Worm (Caenorhabditis elegans): ENCODE results near the gene C39B5.6.

C39B5.6 gene

DNA sequence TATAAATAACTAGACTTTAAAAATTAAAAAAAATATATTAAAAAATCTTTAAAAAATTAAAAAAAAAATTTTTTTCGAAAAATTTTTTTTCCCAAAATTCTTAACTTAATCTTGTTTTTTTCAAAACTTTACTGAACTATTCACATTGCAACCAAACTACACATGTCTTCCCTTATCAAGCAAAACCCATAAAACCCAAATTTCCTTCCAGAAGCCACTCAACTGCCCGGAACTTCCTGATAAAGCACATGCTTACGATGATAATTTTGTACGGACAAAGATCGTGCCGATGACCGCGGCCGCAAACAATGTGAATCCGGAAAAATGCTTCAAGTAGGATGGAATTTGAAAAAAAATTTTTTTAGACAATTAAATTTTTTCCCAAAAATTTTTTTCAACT lies 14.5 kb downstream of the C39B5.6 start:
- TF ChIP-seq unc-30 (tag; optimal IDR thresholded peaks at IDR 0.05) (no peak), fos-1 (tag; optimal IDR thresholded peaks at IDR 0.05) (no peak), elt-2 (tag; optimal IDR thresholded peaks at IDR 0.05) (peak; percentile 29), ces-1 (GFP tag; optimal IDR thresholded peaks at IDR 0.05) (no peak), tlp-1 (tag; optimal IDR thresholded peaks at IDR 0.05) (no peak), nhr-85 (tag) (peak; percentile 58), lin-35 (GFP tag; optimal IDR thresholded peaks at IDR 0.05) (no peak)

DNA sequence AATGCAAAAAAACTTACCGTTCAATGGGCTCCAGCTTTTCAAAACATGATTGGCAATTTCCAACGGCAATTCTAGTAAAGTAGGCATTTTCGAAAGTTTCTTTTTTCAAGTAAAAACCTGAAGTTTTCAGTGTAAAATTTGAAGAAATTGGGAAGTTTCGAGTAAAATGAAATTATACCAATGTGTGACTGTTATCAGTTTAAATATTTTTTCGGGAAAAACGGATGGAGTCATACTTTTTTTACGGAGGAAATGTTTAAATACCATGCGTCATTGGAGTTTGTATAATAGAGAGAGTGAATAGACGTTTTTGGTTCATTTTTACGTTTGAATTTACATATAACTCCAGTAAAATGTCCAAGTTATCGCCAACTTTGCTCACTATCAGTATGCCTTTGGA lies 21.6 kb downstream of the C39B5.6 start, which contains the start of gene fbxa-12:
TSS of gene fbxa-12 (plus strand) at position 301 of the 400 bp plus-strand sequence.
- TF ChIP-seq lin-14 (GFP tag; optimal IDR thresholded peaks at IDR 0.05) (no peak), nhr-77 (tag; optimal IDR thresholded peaks at IDR 0.05) (no peak), nhr-85 (tag) (no peak), nhr-12 (tag; optimal IDR thresholded peaks at IDR 0.05) (no peak), Y116A8C.19 (tag; optimal IDR thresholded peaks at IDR 0.05; ENCODE audit: borderline replicate concordance) (no peak), F16B12.6 (tag; optimal IDR thresholded peaks at IDR 0.05) (no peak), dsc-1 (tag; optimal IDR thresholded peaks at IDR 0.05) (no peak), rnt-1 (tag; optimal IDR thresholded peaks at IDR 0.05) (no peak), lin-39 (tag; optimal IDR thresholded peaks at IDR 0.05) (no peak), mdl-1 (tag; optimal IDR thresholded peaks at IDR 0.05) (no peak), snu-23 (GFP tag; optimal IDR thresholded peaks at IDR 0.05) (no peak), hpl-2 (GFP tag; optimal IDR thresholded peaks at IDR 0.05) (no peak), lir-3 (tag; optimal IDR thresholded peaks at IDR 0.05; ENCODE audit: poor library complexity) (no peak), nhr-84 (tag; optimal IDR thresholded peaks at IDR 0.05) (no peak), unc-86 (tag; optimal IDR thresholded peaks at IDR 0.05) (no peak), ceh-82 (tag; optimal IDR thresholded peaks at IDR 0.05) (no peak)

DNA sequence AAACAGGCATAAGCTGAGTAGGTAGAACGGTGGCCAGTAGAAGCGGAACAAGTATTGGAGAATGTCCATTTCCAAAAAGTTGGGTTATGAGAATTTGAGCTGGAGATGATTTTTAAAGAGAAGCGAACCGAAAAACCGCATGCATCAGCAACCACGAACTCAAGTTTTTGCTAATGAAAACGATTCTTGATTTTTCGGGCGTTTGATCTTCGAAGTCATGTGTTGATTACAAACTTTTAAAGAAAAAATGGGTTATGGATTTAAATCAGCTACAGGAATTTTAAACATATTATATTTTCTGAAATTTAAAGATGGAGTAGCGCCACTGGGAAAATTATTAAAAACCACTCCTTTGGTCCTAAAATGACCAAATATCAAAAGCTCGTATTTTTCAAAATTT lies 26.1 kb downstream of the C39B5.6 start, which contains the start of gene srd-65:
TSS of gene srd-65 (minus strand) at position 101 of the 400 bp plus-strand sequence.
- no peak for TF ChIP-seq ceh-90 (tag; optimal IDR thresholded peaks at IDR 0.05)
- TF ChIP-seq F16B12.6 (tag; optimal IDR thresholded peaks at IDR 0.05), result no peak
- no peak for TF ChIP-seq mab-9 (GFP tag; IDR thresholded peaks at IDR 0.05)
- TF ChIP-seq nhr-85 (tag), result peak; percentile 27
- TF ChIP-seq unc-130 (tag; optimal IDR thresholded peaks at IDR 0.05), result no peak

DNA sequence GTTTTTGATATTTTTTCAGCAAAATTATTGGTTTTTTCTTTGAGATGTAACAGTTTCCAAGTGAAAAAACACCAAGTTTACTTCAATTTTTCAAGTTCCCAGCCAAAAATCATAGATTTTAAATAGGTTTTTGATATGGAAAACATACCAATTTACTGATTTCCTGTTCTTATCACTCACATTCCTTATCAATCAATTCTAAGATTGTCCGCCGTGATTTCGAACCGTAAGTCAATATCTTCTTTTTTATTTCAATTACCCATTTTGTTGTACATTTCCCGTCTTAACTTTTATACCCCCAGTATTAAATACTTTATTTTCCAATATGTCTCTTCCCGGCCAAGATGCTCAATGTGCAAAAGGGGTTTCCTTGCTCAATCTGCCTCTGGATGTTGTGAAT lies 26.7 kb downstream of the C39B5.6 start, which contains the start of gene fbxa-38:
TSS of gene fbxa-38 (plus strand) at position 195 of the 400 bp plus-strand sequence.
- TF ChIP-seq elt-3 (tag; optimal IDR thresholded peaks at IDR 0.05) (peak in 4 of 6 experiments; percentile 24 to 88 (median 84)), sptf-1 (tag; optimal IDR thresholded peaks at IDR 0.05) (no peak)

DNA sequence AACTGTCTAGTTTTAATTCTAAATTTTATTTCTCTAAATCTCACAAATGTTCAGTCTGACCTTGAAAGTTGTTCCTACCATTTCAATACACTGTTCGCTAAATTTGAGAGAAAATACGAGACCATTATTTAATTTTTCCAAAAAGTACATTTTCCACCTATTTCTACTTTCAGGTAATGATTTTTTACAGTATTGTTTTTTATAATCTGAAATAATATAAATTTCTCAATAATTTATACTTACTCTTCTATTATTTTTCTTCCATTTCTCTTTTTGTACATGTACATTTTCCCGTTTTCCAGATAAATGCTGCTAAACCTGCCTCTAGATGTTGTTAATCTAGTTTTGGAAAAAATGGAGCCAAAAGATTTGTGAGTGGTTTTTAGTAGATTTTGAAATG lies 29.6 kb downstream of the C39B5.6 start, which contains the start of gene fbxa-62:
TSS of gene fbxa-62 (plus strand) at position 301 of the 400 bp plus-strand sequence.
- TF ChIP-seq Y116A8C.19 (tag; optimal IDR thresholded peaks at IDR 0.05; ENCODE audit: borderline replicate concordance) (no peak), lin-14 (GFP tag; optimal IDR thresholded peaks at IDR 0.05) (no peak), ceh-8 (GFP tag; optimal IDR thresholded peaks at IDR 0.05) (no peak), efl-1 (optimal IDR thresholded peaks at IDR 0.05) (no peak), efl-1 (GFP tag; optimal IDR thresholded peaks at IDR 0.05 in 1 of 2) (no peak), nhr-12 (tag; optimal IDR thresholded peaks at IDR 0.05) (no peak), zip-4 (GFP tag; optimal IDR thresholded peaks at IDR 0.05) (no peak), mep-1 (tag; optimal IDR thresholded peaks at IDR 0.05) (no peak), pag-3 (tag; optimal IDR thresholded peaks at IDR 0.05; ENCODE audit: borderline replicate concordance, insufficient read depth) (no peak), xbp-1 (tag; optimal IDR thresholded peaks at IDR 0.05) (no peak), nhr-28 (tag; optimal IDR thresholded peaks at IDR 0.05) (no peak), swsn-7 (tag; optimal IDR thresholded peaks at IDR 0.05) (no peak), grh-1 (GFP tag; IDR thresholded peaks at IDR 0.05) (no peak), ceh-63 (GFP tag; optimal IDR thresholded peaks at IDR 0.05) (no peak), alr-1 (tag; optimal IDR thresholded peaks at IDR 0.05; ENCODE audit: borderline replicate concordance) (no peak), egl-13 (tag; optimal IDR thresholded peaks at IDR 0.05) (no peak), irx-1 (tag; optimal IDR thresholded peaks at IDR 0.05) (no peak), blmp-1 (tag; optimal IDR thresholded peaks at IDR 0.05) (no peak), hlh-17 (GFP tag; optimal IDR thresholded peaks at IDR 0.05; ENCODE audit: borderline replicate concordance) (no peak)
